Worm (Caenorhabditis elegans): ENCODE results near the gene ser-1.

DNA sequence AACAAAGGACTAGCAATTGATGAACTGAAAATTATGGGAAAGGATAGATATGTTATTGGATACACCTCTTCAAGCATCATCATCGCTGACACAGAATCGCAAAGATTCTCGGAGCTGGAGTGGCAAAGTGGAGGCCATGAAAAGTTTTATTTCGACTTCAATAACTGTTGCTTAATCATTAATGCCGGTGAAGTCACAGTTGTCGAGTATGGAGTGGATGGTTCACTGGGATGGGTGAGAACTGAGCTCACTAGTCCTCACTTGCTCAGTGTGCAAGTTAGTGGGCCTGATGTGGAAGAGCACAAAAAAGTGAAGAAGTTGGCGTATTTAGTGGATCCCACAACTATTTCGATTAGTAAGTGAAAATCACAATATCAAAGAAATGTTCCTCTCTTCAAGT lies 35.7 kb upstream of the ser-1 start:
- no peak for TF ChIP-seq nhr-28 (tag; optimal IDR thresholded peaks at IDR 0.05)
- TF ChIP-seq jun-1 (tag; optimal IDR thresholded peaks at IDR 0.05) = no peak
